Fruit fly (Drosophila melanogaster): ENCODE data around the gene boss.

dm6 chr3R:26007298-26007697 lies 45.5 kb downstream of the boss start:
- no peak for TF ChIP-seq Crg-1 (GFP tag; optimal IDR thresholded peaks at IDR 0.05)
- no peak for TF ChIP-seq CG11617 (GFP tag; optimal IDR thresholded peaks at IDR 0.05)
- no peak for TF ChIP-seq pad (GFP tag; optimal IDR thresholded peaks at IDR 0.05)
- no peak for TF ChIP-seq CG14711 (tag; optimal IDR thresholded peaks at IDR 0.05)
- TF ChIP-seq kay (GFP tag; ENCODE audit: borderline replicate concordance), result no peak
- TF ChIP-seq ovo (GFP tag; optimal IDR thresholded peaks at IDR 0.05), result no peak
- no peak for TF ChIP-seq Mnt (GFP tag; optimal IDR thresholded peaks at IDR 0.05)
- no peak for TF ChIP-seq CG7101 (tag; optimal IDR thresholded peaks at IDR 0.05)
- TF ChIP-seq tj (GFP tag; optimal IDR thresholded peaks at IDR 0.05), result no peak
- TF ChIP-seq cic (GFP tag; optimal IDR thresholded peaks at IDR 0.05), result no peak
- no peak for TF ChIP-seq cnc (optimal IDR thresholded peaks at IDR 0.05)
- TF ChIP-seq bab1 (GFP tag; optimal IDR thresholded peaks at IDR 0.05), result no peak

Measured in whole organism, adult.